Fruit fly (Drosophila melanogaster) whole organism, prepupa: ENCODE results near the gene CG32148.

ENCODE experiments used
- CG1621 ChIP-seq: fragments of 200-800 bp; sonication (Bioruptor generic); optimal IDR thresholded peaks from 3 replicates; lab custom pipeline; 2018; ENCODE audit warnings: missing biosample characterization, mild to moderate bottlenecking, missing genetic modification characterization
- CG3919 ChIP-seq: fragments of 200-800 bp; sonication (Bioruptor generic); optimal IDR thresholded peaks from 3 replicates; lab custom pipeline; 2016; ENCODE audit warnings: missing biosample characterization, missing genetic modification characterization
- CG4318 ChIP-seq: fragments of 200-800 bp; sonication (Bioruptor generic); optimal IDR thresholded peaks from 3 replicates; lab custom pipeline; 2017; ENCODE audit warnings: missing biosample characterization, mild to moderate bottlenecking, missing genetic modification characterization
- CG6854 ChIP-seq: fragments of 200-800 bp; sonication (Bioruptor generic); optimal IDR thresholded peaks from 2 replicates; lab custom pipeline; 2017; ENCODE audit warnings: missing biosample characterization, mild to moderate bottlenecking, missing genetic modification characterization
- CG8319 ChIP-seq: fragments of 200-800 bp; sonication (Bioruptor generic); optimal IDR thresholded peaks from 3 replicates; lab custom pipeline; 2016; ENCODE audit warnings: missing biosample characterization, missing genetic modification characterization
- CG9139 ChIP-seq: fragments of 200-800 bp; sonication (Bioruptor generic); optimal IDR thresholded peaks from 3 replicates; lab custom pipeline; 2017; ENCODE audit warnings: missing biosample characterization, mild to moderate bottlenecking, missing genetic modification characterization
- Eip93F ChIP-seq: fragments of 200-800 bp; sonication (Bioruptor generic); optimal IDR thresholded peaks from 2 replicates; lab custom pipeline; 2016; ENCODE audit warnings: missing biosample characterization, mild to moderate bottlenecking, missing genetic modification characterization
- Lpt ChIP-seq: fragments of 200-800 bp; sonication (Bioruptor generic); optimal IDR thresholded peaks from 3 replicates; lab custom pipeline; 2016; ENCODE audit warnings: missing biosample characterization, missing genetic modification characterization
- OdsH ChIP-seq: fragments of 200-800 bp; sonication (Bioruptor generic); optimal IDR thresholded peaks from 3 replicates; lab custom pipeline; 2016; ENCODE audit warnings: missing biosample characterization, missing genetic modification characterization
- Sox14 ChIP-seq: fragments of 200-800 bp; sonication (Bioruptor generic); optimal IDR thresholded peaks from 3 replicates; lab custom pipeline; 2016; ENCODE audit warnings: missing biosample characterization, missing genetic modification characterization
- achi ChIP-seq: fragments of 200-800 bp; sonication (Bioruptor generic); optimal IDR thresholded peaks from 3 replicates; lab custom pipeline; 2016; ENCODE audit warnings: missing biosample characterization, missing genetic modification characterization
- eg ChIP-seq: fragments of 200-800 bp; sonication (Bioruptor generic); IDR thresholded peaks from 3 replicates; pipeline ENCODE4 v1.3.6; 2022; ENCODE audit warnings: missing biosample characterization, missing genetic modification characterization
- fkh ChIP-seq: fragments of 200-800 bp; sonication (Bioruptor generic); optimal IDR thresholded peaks from 3 replicates; lab custom pipeline; 2017; ENCODE audit warnings: missing biosample characterization, mild to moderate bottlenecking, missing genetic modification characterization, moderate library complexity

DNA sequence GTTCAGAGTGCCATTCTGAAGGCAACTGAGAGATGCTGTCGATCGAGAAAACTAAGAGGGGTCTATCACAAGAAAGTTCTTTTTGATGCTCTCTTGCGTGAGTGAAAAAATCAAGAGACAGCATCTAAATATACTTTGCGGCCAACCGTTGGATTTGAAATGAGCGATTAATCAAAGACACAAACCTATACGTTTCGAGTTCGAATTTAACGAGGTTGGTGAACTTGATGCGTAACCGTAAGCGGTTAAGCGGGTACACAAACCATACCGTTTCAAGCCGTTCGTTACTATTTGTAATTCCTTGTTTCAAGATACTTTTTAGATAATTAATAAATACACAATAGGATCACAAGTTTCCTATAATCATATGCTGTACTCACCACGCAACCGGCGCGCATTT, 48.9 kb downstream of the CG32148 start:
- TF ChIP-seq fkh = no peak
- TF ChIP-seq CG6854 (GFP tag; lab: Kevin White, UChicago) = no peak
- TF ChIP-seq Sox14 (GFP tag; lab: Kevin White, UChicago) = no peak
- no peak for TF ChIP-seq CG4318 (GFP tag; lab: Kevin White, UChicago)
- no peak for TF ChIP-seq Lpt (GFP tag; lab: Kevin White, UChicago)
- TF ChIP-seq achi (GFP tag; lab: Kevin White, UChicago) = no peak
- TF ChIP-seq eg (GFP tag; lab: Robert Waterston, UW) = no peak
- no peak for TF ChIP-seq Eip93F (GFP tag; lab: Kevin White, UChicago)
- TF ChIP-seq CG8319 = no peak
- no peak for TF ChIP-seq CG3919
- no peak for TF ChIP-seq OdsH (GFP tag; lab: Kevin White, UChicago)
- TF ChIP-seq CG1621 (tag; lab: Kevin White, UChicago) = no peak
- TF ChIP-seq CG9139 = no peak
